In genomic region chrX:10340044-10340443, ce11 we compare ENCODE assay signal across 6 worm cellular contexts.
TF ChIP-seq lines count a peak whose summit lies in the region.

No protein-coding gene starts in this region.

TF ChIP-seq in whole organism, L1 larva, 84 proteins besides CTCF, POLR2A, EP300 and RAD21:
- TF ChIP-seq Y116A8C.19 (tag; optimal IDR thresholded peaks at IDR 0.05; lab: Kevin White, UChicago; ENCODE audit: borderline replicate concordance) (no peak), pqm-1 (tag; optimal IDR thresholded peaks at IDR 0.05; lab: Kevin White, UChicago) (peak; percentile 43), egl-13 (tag; optimal IDR thresholded peaks at IDR 0.05; lab: Kevin White, UChicago) (no peak), skn-1 (tag; optimal IDR thresholded peaks at IDR 0.05; lab: Kevin White, UChicago) (no peak), elt-2 (tag; optimal IDR thresholded peaks at IDR 0.05; lab: Kevin White, UChicago) (peak; percentile 38), nhr-20 (tag; optimal IDR thresholded peaks at IDR 0.05; lab: Kevin White, UChicago) (no peak), jun-1 (tag; optimal IDR thresholded peaks at IDR 0.05; lab: Kevin White, UChicago) (no peak)
TF ChIP-seq in whole organism, L1 larva: peak in this region for 2.

TF ChIP-seq in whole organism, L2 larva, 48 proteins besides CTCF, POLR2A, EP300 and RAD21:
- no peak for TF ChIP-seq egl-27 (tag; optimal IDR thresholded peaks at IDR 0.05; lab: Kevin White, UChicago)
- no peak for TF ChIP-seq peb-1 (tag; optimal IDR thresholded peaks at IDR 0.05; lab: Kevin White, UChicago)
- peak; percentile 2 for TF ChIP-seq sma-9 (GFP tag; optimal IDR thresholded peaks at IDR 0.05; lab: Kevin White, UChicago)
- no peak for TF ChIP-seq sma-9 (tag; optimal IDR thresholded peaks at IDR 0.05; lab: Kevin White, UChicago)
- TF ChIP-seq fos-1 (tag; optimal IDR thresholded peaks at IDR 0.05; lab: Kevin White, UChicago), result peak; percentile 44
- no peak for TF ChIP-seq nhr-12 (tag; optimal IDR thresholded peaks at IDR 0.05; lab: Kevin White, UChicago)
- no peak for TF ChIP-seq blmp-1 (tag; optimal IDR thresholded peaks at IDR 0.05; lab: Kevin White, UChicago; ENCODE audit: insufficient read depth)
- no peak for TF ChIP-seq nhr-10 (tag; optimal IDR thresholded peaks at IDR 0.05; lab: Kevin White, UChicago)

TF ChIP-seq in whole organism, L3 larva, 47 proteins besides CTCF, POLR2A, EP300 and RAD21:
- TF ChIP-seq nhr-67 (tag; optimal IDR thresholded peaks at IDR 0.05; lab: Kevin White, UChicago), result no peak
- no peak for TF ChIP-seq daf-12 (tag; optimal IDR thresholded peaks at IDR 0.05; lab: Kevin White, UChicago)
- TF ChIP-seq nhr-77 (tag; optimal IDR thresholded peaks at IDR 0.05; lab: Kevin White, UChicago), result no peak
- TF ChIP-seq aly-2 (tag; optimal IDR thresholded peaks at IDR 0.05; lab: Kevin White, UChicago), result no peak
- no peak for TF ChIP-seq tbx-2 (tag; optimal IDR thresholded peaks at IDR 0.05; lab: Kevin White, UChicago)
- TF ChIP-seq elt-2 (tag; optimal IDR thresholded peaks at IDR 0.05; lab: Kevin White, UChicago), result peak; percentile 64
- TF ChIP-seq pqm-1 (tag; optimal IDR thresholded peaks at IDR 0.05; lab: Kevin White, UChicago), result peak; percentile 55
- TF ChIP-seq sea-2 (GFP tag; optimal IDR thresholded peaks at IDR 0.05; lab: Kevin White, UChicago), result no peak

TF ChIP-seq in whole organism, L4 larva, 104 proteins besides CTCF, POLR2A, EP300 and RAD21:
- TF ChIP-seq pqm-1 (tag; optimal IDR thresholded peaks at IDR 0.05; lab: Kevin White, UChicago) (peak; percentile 72), mes-2 (tag; optimal IDR thresholded peaks at IDR 0.05; lab: Kevin White, UChicago; ENCODE audit: poor library complexity, severe bottlenecking) (no peak), hif-1 (tag; optimal IDR thresholded peaks at IDR 0.05; lab: Kevin White, UChicago) (no peak), lsy-2 (tag; optimal IDR thresholded peaks at IDR 0.05; lab: Kevin White, UChicago) (no peak), hlh-30 (tag; optimal IDR thresholded peaks at IDR 0.05; lab: Kevin White, UChicago; ENCODE audit: insufficient read depth) (no peak), daf-16 (GFP tag; optimal IDR thresholded peaks at IDR 0.05; lab: Kevin White, UChicago) (no peak), daf-16 (tag; optimal IDR thresholded peaks at IDR 0.05; lab: Kevin White, UChicago) (peak; percentile 34), unc-62 (GFP tag; optimal IDR thresholded peaks at IDR 0.05 in 1 of 2; lab: Kevin White, UChicago) (peak in 1 of 2 experiments; percentile 26), unc-62 (tag; optimal IDR thresholded peaks at IDR 0.05; lab: Kevin White, UChicago) (no peak), hmg-1.1 (GFP tag; IDR thresholded peaks at IDR 0.05; lab: Robert Waterston, UW) (no peak), madf-5 (GFP tag; IDR thresholded peaks at IDR 0.05; lab: Robert Waterston, UW) (no peak), aly-2 (tag; optimal IDR thresholded peaks at IDR 0.05; lab: Kevin White, UChicago) (no peak), hlh-11 (tag; optimal IDR thresholded peaks at IDR 0.05; lab: Kevin White, UChicago) (peak; percentile 46), mxl-3 (GFP tag; optimal IDR thresholded peaks at IDR 0.05; lab: Kevin White, UChicago) (peak; percentile 20), F44E2.7 (GFP tag; IDR thresholded peaks at IDR 0.05; lab: Robert Waterston, UW) (no peak), dmd-6 (GFP tag; IDR thresholded peaks at IDR 0.05; lab: Robert Waterston, UW) (peak; percentile 41; the same call in 1 of the 2 replicates), jun-1 (tag; optimal IDR thresholded peaks at IDR 0.05; lab: Kevin White, UChicago) (no peak), nhr-10 (tag; optimal IDR thresholded peaks at IDR 0.05; lab: Kevin White, UChicago) (peak; percentile 17), pha-4 (GFP tag; IDR thresholded peaks at IDR 0.05; lab: Robert Waterston, UW) (no peak), pha-4 (tag; optimal IDR thresholded peaks at IDR 0.05; lab: Kevin White, UChicago) (no peak), mxl-2 (GFP tag; conservative IDR thresholded peaks at IDR 0.05; lab: Robert Waterston, UW) (no peak), attf-4 (tag; optimal IDR thresholded peaks at IDR 0.05; lab: Kevin White, UChicago) (no peak), vab-7 (GFP tag; IDR thresholded peaks at IDR 0.05; lab: Robert Waterston, UW) (no peak)

TF ChIP-seq in whole organism, late embryonic, 69 proteins besides CTCF, POLR2A, EP300 and RAD21:
- TF ChIP-seq gmeb-2 (tag; optimal IDR thresholded peaks at IDR 0.05; lab: Kevin White, UChicago) (no peak), ahr-1 (tag; optimal IDR thresholded peaks at IDR 0.05; lab: Kevin White, UChicago) (no peak), elt-2 (tag; optimal IDR thresholded peaks at IDR 0.05; lab: Kevin White, UChicago) (peak; percentile 54), ttx-3 (tag; optimal IDR thresholded peaks at IDR 0.05; lab: Kevin White, UChicago) (no peak)

TF ChIP-seq in whole organism, young adult, 124 proteins besides CTCF, POLR2A, EP300 and RAD21:
- TF ChIP-seq attf-6 (GFP tag; IDR thresholded peaks at IDR 0.05; lab: Robert Waterston, UW) (no peak), egl-18 (GFP tag; IDR thresholded peaks at IDR 0.05; lab: Robert Waterston, UW) (no peak), mcd-1 (GFP tag; IDR thresholded peaks at IDR 0.05; lab: Robert Waterston, UW) (peak; percentile 23; the same call in 1 of the 2 replicates), B0261.1 (tag; optimal IDR thresholded peaks at IDR 0.05; lab: Kevin White, UChicago) (no peak), sptf-2 (GFP tag; optimal IDR thresholded peaks at IDR 0.05; lab: Kevin White, UChicago) (no peak), zfh-2 (GFP tag; conservative IDR thresholded peaks at IDR 0.05; lab: Robert Waterston, UW) (peak; percentile 67; the same call in 1 of the 2 replicates), ccch-3 (GFP tag; optimal IDR thresholded peaks at IDR 0.05; lab: Kevin White, UChicago) (no peak), nhr-80 (tag; optimal IDR thresholded peaks at IDR 0.05; lab: Kevin White, UChicago) (peak; percentile 80), dox-1 (GFP tag; IDR thresholded peaks at IDR 0.05; lab: Robert Waterston, UW) (peak; percentile 65; the same call in 1 of the 2 replicates), lin-54 (GFP tag; optimal IDR thresholded peaks at IDR 0.05; lab: Kevin White, UChicago) (no peak), rpc-1 (optimal IDR thresholded peaks at IDR 0.05; lab: Kevin White, UChicago) (no peak), rpc-1 (tag; optimal IDR thresholded peaks at IDR 0.05; lab: Kevin White, UChicago) (no peak), tbp1 (GFP tag; optimal IDR thresholded peaks at IDR 0.05; lab: Kevin White, UChicago) (peak; percentile 6), ets-4 (GFP tag; optimal IDR thresholded peaks at IDR 0.05; lab: Kevin White, UChicago) (peak; percentile 72), pbrm-1 (GFP tag; IDR thresholded peaks at IDR 0.05; lab: Robert Waterston, UW) (no peak), snpc-1.3 (tag; optimal IDR thresholded peaks at IDR 0.05; lab: Kevin White, UChicago; ENCODE audit: insufficient read depth) (no peak)
